Worm (Caenorhabditis elegans) whole organism, late embryonic: ENCODE measurements around the gene fpn-1.2.

Experiments used
- F13H6.1 ChIP-seq: sonication (generic microtip); optimal IDR thresholded peaks from 2 replicates; lab custom pipeline; 2016; ENCODE audit warnings: missing genetic modification characterization, missing compliant biosample characterization
- che-1 ChIP-seq: sonication (generic microtip); optimal IDR thresholded peaks from 2 replicates; lab custom pipeline; 2016; ENCODE audit warnings: mild to moderate bottlenecking, missing genetic modification characterization, missing compliant biosample characterization
- dve-1 ChIP-seq: sonication (generic microtip); optimal IDR thresholded peaks from 2 replicates; lab custom pipeline; 2017; ENCODE audit warnings: antibody characterized with exemption, mild to moderate bottlenecking, missing genetic modification characterization, missing compliant biosample characterization
- elt-2 ChIP-seq: sonication (generic microtip); optimal IDR thresholded peaks from 2 replicates; lab custom pipeline; 2016; ENCODE audit warnings: missing genetic modification reagents, missing genetic modification characterization, missing compliant biosample characterization
- eyg-1 ChIP-seq: sonication (generic microtip); optimal IDR thresholded peaks from 2 replicates; lab custom pipeline; 2016; ENCODE audit warnings: missing genotype, missing genetic modification characterization, missing compliant biosample characterization
- hlh-30 ChIP-seq: sonication (generic microtip); optimal IDR thresholded peaks from 2 replicates; lab custom pipeline; 2017; ENCODE audit warnings: antibody characterized with exemption, missing genetic modification characterization, missing compliant biosample characterization; ENCODE audit not compliant: insufficient read depth
- hlh-6 ChIP-seq: sonication (generic microtip); optimal IDR thresholded peaks from 2 replicates; lab custom pipeline; 2016; ENCODE audit warnings: missing genotype, missing genetic modification characterization, missing compliant biosample characterization
- pax-1 ChIP-seq: fragments of 150-350 bp; optimal IDR thresholded peaks from 2 replicates; lab custom pipeline; 2014; ENCODE audit warnings: missing biosample characterization, missing genetic modification characterization
- pqm-1 ChIP-seq: sonication (generic microtip); optimal IDR thresholded peaks from 2 replicates; lab custom pipeline; 2016; ENCODE audit warnings: missing genetic modification characterization, missing compliant biosample characterization
- rnt-1 ChIP-seq: sonication (generic microtip); optimal IDR thresholded peaks from 2 replicates; lab custom pipeline; 2016; ENCODE audit warnings: missing genetic modification characterization, missing compliant biosample characterization

ce11 chrV:1476284-1476792, 11.8 kb upstream of the fpn-1.2 start:
- TF ChIP-seq hlh-30 (no peak), hlh-6 (tag; lab: Kevin White, UChicago) (no peak), rnt-1 (tag; lab: Kevin White, UChicago) (no peak), pqm-1 (tag; lab: Kevin White, UChicago) (no peak), F13H6.1 (tag; lab: Kevin White, UChicago) (no peak), dve-1 (no peak), pax-1 (tag; lab: Kevin White, UChicago) (no peak), eyg-1 (tag; lab: Kevin White, UChicago) (no peak), che-1 (tag; lab: Kevin White, UChicago) (no peak), elt-2 (no peak)
